Worm (Caenorhabditis elegans): ENCODE measurements around the gene Y53F4B.18.

DNA sequence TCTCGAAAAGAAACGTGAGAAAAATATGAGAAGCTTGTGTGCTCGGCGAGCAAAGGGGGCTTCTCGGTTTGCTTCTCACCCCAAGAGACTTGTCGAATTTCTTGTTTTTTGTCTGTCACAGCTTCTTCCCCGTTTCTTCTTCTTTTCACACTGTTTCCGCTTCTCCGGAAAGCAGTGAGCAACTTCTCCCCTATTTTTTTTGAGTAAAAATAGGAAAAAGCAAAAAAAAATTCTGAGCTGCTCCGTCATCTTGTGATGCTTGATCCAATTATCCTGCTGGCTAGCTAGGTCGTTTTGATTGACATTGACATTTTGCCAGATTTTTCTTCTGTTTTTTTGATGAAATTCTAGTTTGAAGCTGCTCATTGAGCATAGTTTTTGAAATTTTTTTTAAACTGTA, 57.1 kb downstream of the Y53F4B.18 start, which contains the start of gene Y53F4B.51:
- TF ChIP-seq hnd-1 (tag; optimal IDR thresholded peaks at IDR 0.05), result no peak
- no peak for TF ChIP-seq ceh-36 (tag; optimal IDR thresholded peaks at IDR 0.05)
- TF ChIP-seq ama-1 (optimal IDR thresholded peaks at IDR 0.05), result no peak
- no peak for TF ChIP-seq tbx-11 (GFP tag; IDR thresholded peaks at IDR 0.05)
- TF ChIP-seq F13C5.2 (tag; optimal IDR thresholded peaks at IDR 0.05), result no peak
- TF ChIP-seq pes-1 (GFP tag; IDR thresholded peaks at IDR 0.05), result no peak
- TF ChIP-seq flt-1 (GFP tag; IDR thresholded peaks at IDR 0.05), result no peak
- no peak for TF ChIP-seq ceh-13 (GFP tag; optimal IDR thresholded peaks at IDR 0.05)
- no peak for TF ChIP-seq hmg-4 (GFP tag; optimal IDR thresholded peaks at IDR 0.05)
